Fruit fly (Drosophila melanogaster): ENCODE data around the gene CG13308.
A peak's percentile ranks its signal among the peaks of the same experiment; 100 is the strongest.

CG13308 gene

dm6 chr3L:8839563-8840425, 31.4 kb downstream of the CG13308 start (continued):
- TF ChIP-seq CG33213 (GFP tag; optimal IDR thresholded peaks at IDR 0.05) = no peak
- no peak for TF ChIP-seq dmrt99B (tag; optimal IDR thresholded peaks at IDR 0.05)
- no peak for TF ChIP-seq Sin3A (optimal IDR thresholded peaks at IDR 0.05)
- TF ChIP-seq CG7963 (GFP tag; IDR thresholded peaks at IDR 0.05; ENCODE audit: partially characterized antibody) = no peak
- TF ChIP-seq scrt (GFP tag; optimal IDR thresholded peaks at IDR 0.05) = no peak
- TF ChIP-seq CG10267 (tag; optimal IDR thresholded peaks at IDR 0.05) = peak; percentile 45
- TF ChIP-seq CG7271 (tag; optimal IDR thresholded peaks at IDR 0.05) = no peak
- no peak for TF ChIP-seq Nf-YB (GFP tag; optimal IDR thresholded peaks at IDR 0.05)
- no peak for TF ChIP-seq CG14050 (GFP tag; IDR thresholded peaks at IDR 0.05)
- no peak for TF ChIP-seq NfI (GFP tag; optimal IDR thresholded peaks at IDR 0.05)
- no peak for TF ChIP-seq gcm (GFP tag; optimal IDR thresholded peaks at IDR 0.05)
- no peak for TF ChIP-seq Atf-2 (GFP tag; optimal IDR thresholded peaks at IDR 0.05)
- TF ChIP-seq jumu (GFP tag; optimal IDR thresholded peaks at IDR 0.05) = no peak
- peak; percentile 36 for TF ChIP-seq nmo (GFP tag; optimal IDR thresholded peaks at IDR 0.05)
- TF ChIP-seq CG1832 (GFP tag; optimal IDR thresholded peaks at IDR 0.05) = no peak
- TF ChIP-seq Xrp1 (GFP tag; IDR thresholded peaks at IDR 0.05) = peak; percentile 36; the same call in 1 of the 2 replicates
- no peak for TF ChIP-seq insv (GFP tag; optimal IDR thresholded peaks at IDR 0.05)
- no peak for TF ChIP-seq Jarid2 (GFP tag; optimal IDR thresholded peaks at IDR 0.05)
- no peak for TF ChIP-seq Xbp1 (GFP tag; optimal IDR thresholded peaks at IDR 0.05)
- TF ChIP-seq gt (GFP tag; IDR thresholded peaks at IDR 0.05) = no peak
- no peak for TF ChIP-seq CG11247 (GFP tag; IDR thresholded peaks at IDR 0.05)
- TF ChIP-seq Antp (GFP tag; optimal IDR thresholded peaks at IDR 0.05) = no peak
- TF ChIP-seq CG3281 (GFP tag; optimal IDR thresholded peaks at IDR 0.05) = no peak
- no peak for TF ChIP-seq Abd-B (GFP tag; optimal IDR thresholded peaks at IDR 0.05)
- no peak for TF ChIP-seq Dfd (GFP tag; optimal IDR thresholded peaks at IDR 0.05)
- TF ChIP-seq gce (GFP tag; IDR thresholded peaks at IDR 0.05) = no peak
- no peak for TF ChIP-seq CG6813 (GFP tag; optimal IDR thresholded peaks at IDR 0.05)
- TF ChIP-seq gsb (GFP tag; IDR thresholded peaks at IDR 0.05) = no peak
- no peak for TF ChIP-seq fd102C (GFP tag; optimal IDR thresholded peaks at IDR 0.05)
- no peak for TF ChIP-seq ap (GFP tag; IDR thresholded peaks at IDR 0.05)
- no peak for TF ChIP-seq ranshi (GFP tag; IDR thresholded peaks at IDR 0.05)
- no peak for TF ChIP-seq Bgb (GFP tag; IDR thresholded peaks at IDR 0.05; ENCODE audit: partially characterized antibody)
- peak; percentile 20 for TF ChIP-seq CG8388 (GFP tag; optimal IDR thresholded peaks at IDR 0.05)
- no peak for TF ChIP-seq Max (GFP tag; optimal IDR thresholded peaks at IDR 0.05)
- TF ChIP-seq CG34422 (GFP tag; IDR thresholded peaks at IDR 0.05) = no peak
- peak; percentile 61 for TF ChIP-seq crol (GFP tag; IDR thresholded peaks at IDR 0.05)
- no peak for TF ChIP-seq run (tag; optimal IDR thresholded peaks at IDR 0.05)
- TF ChIP-seq z (GFP tag; IDR thresholded peaks at IDR 0.05) = no peak
- no peak for TF ChIP-seq CG15073 (GFP tag; optimal IDR thresholded peaks at IDR 0.05)
- no peak for TF ChIP-seq gfzf (GFP tag; optimal IDR thresholded peaks at IDR 0.05)
- peak; percentile 73 for TF ChIP-seq CG18262 (tag; optimal IDR thresholded peaks at IDR 0.05)
- no peak for TF ChIP-seq nau (GFP tag; optimal IDR thresholded peaks at IDR 0.05)
- no peak for TF ChIP-seq mam (GFP tag; optimal IDR thresholded peaks at IDR 0.05)
- TF ChIP-seq cg (GFP tag; optimal IDR thresholded peaks at IDR 0.05) = peak; percentile 57
- TF ChIP-seq CG8944 (GFP tag; optimal IDR thresholded peaks at IDR 0.05) = no peak
- TF ChIP-seq CG8478 (optimal IDR thresholded peaks at IDR 0.05) = no peak
- no peak for TF ChIP-seq Bteb2 (GFP tag; optimal IDR thresholded peaks at IDR 0.05)
- TF ChIP-seq CG7556 (GFP tag; optimal IDR thresholded peaks at IDR 0.05) = peak; percentile 35
- TF ChIP-seq vvl (GFP tag; IDR thresholded peaks at IDR 0.05) = no peak
- TF ChIP-seq hth (optimal IDR thresholded peaks at IDR 0.05) = no peak
